Worm (Caenorhabditis elegans): ENCODE measurements around the gene hst-6.

The hst-6 gene

ce11 chrX:5244041-5244440 is 31.3 kb upstream of the hst-6 start, which contains the start of gene Y34B4A.7:
Y34B4A.7 (plus strand) TSS chrX:5244337.
- TF ChIP-seq dve-1 (tag; optimal IDR thresholded peaks at IDR 0.05; ENCODE audit: insufficient read depth): peak; percentile 72
- peak; percentile 18 for TF ChIP-seq F10B5.3 (tag; optimal IDR thresholded peaks at IDR 0.05)
- TF ChIP-seq cey-2 (tag; optimal IDR thresholded peaks at IDR 0.05; ENCODE audit: borderline replicate concordance, insufficient read depth): no peak
- peak; percentile 25 for TF ChIP-seq mxl-3 (GFP tag; optimal IDR thresholded peaks at IDR 0.05)
- peak; percentile 8 for TF ChIP-seq nhr-6 (tag; optimal IDR thresholded peaks at IDR 0.05)
- no peak for TF ChIP-seq zfp-2 (tag; optimal IDR thresholded peaks at IDR 0.05)
- peak; percentile 16 for TF ChIP-seq nhr-11 (tag; optimal IDR thresholded peaks at IDR 0.05)
- TF ChIP-seq nhr-102 (tag; optimal IDR thresholded peaks at IDR 0.05): peak; percentile 44
- TF ChIP-seq nhr-48 (tag; optimal IDR thresholded peaks at IDR 0.05): peak; percentile 33
- peak; percentile 77 for TF ChIP-seq mes-2 (tag; optimal IDR thresholded peaks at IDR 0.05; ENCODE audit: poor library complexity, severe bottlenecking)
- peak; percentile 65 for TF ChIP-seq dpl-1 (GFP tag; optimal IDR thresholded peaks at IDR 0.05)
- TF ChIP-seq daf-16 (GFP tag; optimal IDR thresholded peaks at IDR 0.05): peak in 1 of 2 experiments; percentile 15
- TF ChIP-seq daf-16 (tag; optimal IDR thresholded peaks at IDR 0.05): peak; percentile 12
- peak; percentile 38 for TF ChIP-seq lin-13 (GFP tag; optimal IDR thresholded peaks at IDR 0.05)
- TF ChIP-seq fkh-10 (GFP tag; optimal IDR thresholded peaks at IDR 0.05): no peak
- peak in 1 of 2 experiments; percentile 14 for TF ChIP-seq hif-1 (tag; optimal IDR thresholded peaks at IDR 0.05)
- TF ChIP-seq T26A8.4 (GFP tag; IDR thresholded peaks at IDR 0.05): peak; percentile 11; the same call in 1 of the 2 replicates
- TF ChIP-seq ceh-82 (tag; optimal IDR thresholded peaks at IDR 0.05): no peak
- no peak for TF ChIP-seq nhr-10 (tag; optimal IDR thresholded peaks at IDR 0.05)
- no peak for TF ChIP-seq D1046.2 (GFP tag; IDR thresholded peaks at IDR 0.05)
- peak; percentile 65 for TF ChIP-seq nhr-28 (tag; optimal IDR thresholded peaks at IDR 0.05)
- TF ChIP-seq skn-1 (tag; optimal IDR thresholded peaks at IDR 0.05): no peak
- TF ChIP-seq unc-62 (GFP tag; optimal IDR thresholded peaks at IDR 0.05 in 1 of 2): no peak
- TF ChIP-seq unc-62 (tag; optimal IDR thresholded peaks at IDR 0.05): no peak
- TF ChIP-seq hlh-11 (tag; optimal IDR thresholded peaks at IDR 0.05): peak; percentile 71
- TF ChIP-seq zip-2 (tag; optimal IDR thresholded peaks at IDR 0.05): peak; percentile 41
- TF ChIP-seq lin-39 (tag; optimal IDR thresholded peaks at IDR 0.05): no peak
- 0 out of 2 replicates have a peak, but pooled peaks have one; percentile 26 for TF ChIP-seq lin-29 (GFP tag; IDR thresholded peaks at IDR 0.05)
- TF ChIP-seq hmg-1.1 (GFP tag; IDR thresholded peaks at IDR 0.05): peak; percentile 67
- peak; percentile 2 for TF ChIP-seq ceh-32 (tag; optimal IDR thresholded peaks at IDR 0.05; ENCODE audit: poor library complexity)
- TF ChIP-seq ztf-7 (tag; optimal IDR thresholded peaks at IDR 0.05): peak; percentile 64
- no peak for TF ChIP-seq mdl-1 (tag; optimal IDR thresholded peaks at IDR 0.05)
- peak; percentile 93 for TF ChIP-seq mep-1 (tag; optimal IDR thresholded peaks at IDR 0.05)
- peak in 1 of 2 experiments; percentile 83 for TF ChIP-seq lsy-2 (tag; optimal IDR thresholded peaks at IDR 0.05)
- peak; percentile 15; the same call in 1 of the 2 replicates for TF ChIP-seq dmd-6 (GFP tag; IDR thresholded peaks at IDR 0.05)
- TF ChIP-seq F37D6.2 (tag; optimal IDR thresholded peaks at IDR 0.05): peak; percentile 22
- TF ChIP-seq lin-15B (tag; optimal IDR thresholded peaks at IDR 0.05): no peak
- TF ChIP-seq rbr-2 (tag; optimal IDR thresholded peaks at IDR 0.05): peak; percentile 73
- TF ChIP-seq pqm-1 (tag; optimal IDR thresholded peaks at IDR 0.05): no peak
- 0 out of 2 replicates have a peak, but pooled peaks have one; percentile 26 for TF ChIP-seq tra-1 (GFP tag; IDR thresholded peaks at IDR 0.05)
- TF ChIP-seq ctbp-1 (GFP tag; IDR thresholded peaks at IDR 0.05): peak; percentile 57; the same call in 1 of the 2 replicates

DNA sequence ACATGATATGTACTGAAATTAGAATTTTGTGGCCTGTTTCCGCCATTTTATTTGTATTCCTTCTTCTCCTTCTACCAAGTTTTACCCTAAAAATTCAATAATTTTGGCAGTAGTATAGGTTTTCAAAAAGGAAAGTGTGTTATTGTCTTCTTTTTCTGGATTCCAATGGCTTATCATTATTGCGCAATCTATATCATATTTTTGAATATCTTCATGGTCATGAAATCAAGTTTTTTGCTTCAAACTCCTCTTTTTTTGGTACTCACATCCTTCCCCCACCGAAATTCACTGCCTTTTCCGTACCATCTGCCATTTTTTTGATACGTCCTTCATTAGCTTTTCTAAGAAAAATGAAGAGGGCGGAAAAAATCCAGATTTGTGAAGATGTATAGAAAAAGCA is 26.6 kb upstream of the hst-6 start:
- TF ChIP-seq aha-1 (tag): peak; percentile 63
- no peak for TF ChIP-seq skn-1 (tag; optimal IDR thresholded peaks at IDR 0.05)

Data from whole organism, L4 larva.